Worm (Caenorhabditis elegans): Measurements from ENCODE around the gene F59B10.4.

F59B10.4 gene

DNA sequence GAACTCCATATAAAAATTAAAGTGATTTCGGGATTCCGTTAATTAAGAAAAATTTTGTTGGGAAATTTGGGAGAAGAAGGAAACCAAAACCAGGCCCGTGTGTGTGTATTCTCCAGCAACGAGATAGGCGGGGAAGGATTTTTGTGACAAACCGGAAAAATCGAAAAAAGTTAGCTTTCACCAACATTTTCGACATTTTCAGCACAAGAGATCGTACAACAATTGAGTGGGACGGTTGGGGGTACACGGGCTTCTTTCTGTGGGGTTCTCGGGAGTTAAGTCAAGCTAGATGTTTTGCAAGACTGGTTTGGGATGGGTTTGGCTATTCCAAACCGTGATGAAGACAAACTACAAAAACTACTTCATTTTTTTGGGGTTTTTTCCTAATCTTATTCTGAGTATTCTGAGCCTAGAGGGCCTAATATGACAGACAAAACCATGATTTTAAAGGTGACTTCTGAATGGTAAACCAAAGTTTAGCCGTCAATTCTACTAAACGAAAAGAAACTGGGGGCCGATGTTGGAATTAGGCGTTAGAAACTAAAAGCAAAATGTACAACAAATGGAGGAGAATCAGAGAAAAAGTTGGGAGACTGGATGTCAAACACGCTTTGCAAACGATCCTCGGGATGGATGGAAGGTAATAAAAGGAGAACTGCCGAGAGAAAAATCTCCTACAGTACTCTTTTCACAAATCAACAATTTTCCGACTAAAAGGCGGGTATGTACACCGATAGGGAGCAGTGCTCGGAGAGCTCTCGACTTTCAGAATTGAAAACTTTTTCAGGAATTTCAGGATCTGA is 23.9 kb upstream of the F59B10.4 start (continued):
- no peak for TF ChIP-seq snpc-1.1 (tag; optimal IDR thresholded peaks at IDR 0.05; ENCODE audit: insufficient read depth)
- TF ChIP-seq Y56A3A.18 (GFP tag; IDR thresholded peaks at IDR 0.05) = peak; percentile 12; the same call in 1 of the 2 replicates
- TF ChIP-seq egl-44 (GFP tag; IDR thresholded peaks at IDR 0.05) = peak; percentile 19; the same call in 1 of the 2 replicates
- TF ChIP-seq dpl-1 (GFP tag; optimal IDR thresholded peaks at IDR 0.05) = no peak
- peak; percentile 93 for TF ChIP-seq ama-1 (optimal IDR thresholded peaks at IDR 0.05)
- no peak for TF ChIP-seq ama-1 (GFP tag; optimal IDR thresholded peaks at IDR 0.05)
- peak; percentile 75 for TF ChIP-seq nfyb-1 (GFP tag; IDR thresholded peaks at IDR 0.05)
- TF ChIP-seq Y79H2A.3 (GFP tag; conservative IDR thresholded peaks at IDR 0.05) = no peak
- TF ChIP-seq aptf-3 (GFP tag; IDR thresholded peaks at IDR 0.05) = no peak
- no peak for TF ChIP-seq ztf-6 (GFP tag; IDR thresholded peaks at IDR 0.05)
- no peak for TF ChIP-seq efl-1 (GFP tag; optimal IDR thresholded peaks at IDR 0.05)
- no peak for TF ChIP-seq nfya-2 (GFP tag; IDR thresholded peaks at IDR 0.05)
- TF ChIP-seq tlf-1 (GFP tag; optimal IDR thresholded peaks at IDR 0.05) = peak; percentile 31
- TF ChIP-seq F55B11.4 (tag; optimal IDR thresholded peaks at IDR 0.05; ENCODE audit: borderline replicate concordance, insufficient read depth) = no peak
- no peak for TF ChIP-seq sptf-2 (GFP tag; optimal IDR thresholded peaks at IDR 0.05)
- no peak for TF ChIP-seq F22D6.2 (tag; optimal IDR thresholded peaks at IDR 0.05)
- no peak for TF ChIP-seq fkh-3 (tag; optimal IDR thresholded peaks at IDR 0.05)
- TF ChIP-seq egrh-3 (GFP tag; IDR thresholded peaks at IDR 0.05) = no peak
- TF ChIP-seq madf-6 (GFP tag; IDR thresholded peaks at IDR 0.05) = peak; percentile 48; the same call in 1 of the 2 replicates
- TF ChIP-seq snpc-4 (GFP tag; optimal IDR thresholded peaks at IDR 0.05) = no peak
- TF ChIP-seq snpc-4 (tag; optimal IDR thresholded peaks at IDR 0.05) = no peak
- TF ChIP-seq lsy-27 (tag; optimal IDR thresholded peaks at IDR 0.05; ENCODE audit: borderline replicate concordance, insufficient read depth) = no peak
- peak; percentile 72; the same call in 1 of the 2 replicates for TF ChIP-seq sea-2 (GFP tag; IDR thresholded peaks at IDR 0.05)
- no peak for TF ChIP-seq unc-62 (GFP tag; optimal IDR thresholded peaks at IDR 0.05)
- TF ChIP-seq let-607 (tag; optimal IDR thresholded peaks at IDR 0.05) = peak in 1 of 2 experiments; percentile 23
- TF ChIP-seq C17E4.6 (GFP tag; IDR thresholded peaks at IDR 0.05) = no peak
- peak; percentile 48; the same call in 1 of the 2 replicates for TF ChIP-seq ceh-40 (GFP tag; IDR thresholded peaks at IDR 0.05)
- TF ChIP-seq dox-1 (GFP tag; IDR thresholded peaks at IDR 0.05) = peak; percentile 13; the same call in 1 of the 2 replicates
- TF ChIP-seq F57C9.4 (tag; optimal IDR thresholded peaks at IDR 0.05) = no peak
- TF ChIP-seq unc-130 (GFP tag; optimal IDR thresholded peaks at IDR 0.05) = no peak
- no peak for TF ChIP-seq ztf-25 (GFP tag; IDR thresholded peaks at IDR 0.05)
- TF ChIP-seq ZK185.1 (tag; optimal IDR thresholded peaks at IDR 0.05; ENCODE audit: poor library complexity, severe bottlenecking) = peak; percentile 30
- TF ChIP-seq B0336.3 (GFP tag; IDR thresholded peaks at IDR 0.05) = peak; percentile 48
- peak in 2 of 3 experiments; percentile 10 to 11 for TF ChIP-seq lin-35 (GFP tag; optimal IDR thresholded peaks at IDR 0.05)
- no peak for TF ChIP-seq ceh-79 (tag; optimal IDR thresholded peaks at IDR 0.05)
- TF ChIP-seq F23B12.7 (tag; optimal IDR thresholded peaks at IDR 0.05; ENCODE audit: insufficient read depth) = no peak
- no peak for TF ChIP-seq lsl-1 (GFP tag; optimal IDR thresholded peaks at IDR 0.05)
- peak; percentile 9 for TF ChIP-seq nhr-27 (tag; optimal IDR thresholded peaks at IDR 0.05)
- 0 out of 2 replicates have a peak, but pooled peaks have one; percentile 49 for TF ChIP-seq aptf-2 (GFP tag; conservative IDR thresholded peaks at IDR 0.05)
- no peak for TF ChIP-seq nhr-179 (tag; optimal IDR thresholded peaks at IDR 0.05)
- no peak for TF ChIP-seq madf-10 (tag; optimal IDR thresholded peaks at IDR 0.05)
- no peak for TF ChIP-seq attf-6 (GFP tag; IDR thresholded peaks at IDR 0.05)
- TF ChIP-seq mcd-1 (GFP tag; IDR thresholded peaks at IDR 0.05) = peak; percentile 38; the same call in 1 of the 2 replicates
- TF ChIP-seq cebp-2 (GFP tag; IDR thresholded peaks at IDR 0.05) = no peak
- no peak for TF ChIP-seq ztf-26 (tag; optimal IDR thresholded peaks at IDR 0.05)
- no peak for TF ChIP-seq dpff-1 (tag; optimal IDR thresholded peaks at IDR 0.05)
- no peak for TF ChIP-seq F37B4.10 (GFP tag; IDR thresholded peaks at IDR 0.05)
